Worm (Caenorhabditis elegans): ENCODE measurements around the gene C46G7.1.
"Not testable (repeated sequence)": the region's sequence is repeated elsewhere in the genome, so short reads cannot be mapped to it uniquely, and the experiment has no call there.

- TF ChIP-seq nhr-19 (GFP tag; conservative IDR thresholded peaks at IDR 0.05); ceh-8 (GFP tag; optimal IDR thresholded peaks at IDR 0.05); nhr-77 (tag; optimal IDR thresholded peaks at IDR 0.05); tbx-2 (tag; optimal IDR thresholded peaks at IDR 0.05): not testable (repeated sequence)
Observed at ce11 chrIV:6033539-6033938, 15.7 kb downstream of the C46G7.1 start, which contains the start of gene pqn-22.

All from whole organism, L1 larva.